Fruit fly (Drosophila melanogaster) whole organism, embryonic: ENCODE measurements around the gene CG7903.

Source experiments
- Ada2b ChIP-seq: fragments of 200-800 bp; sonication (Bioruptor generic); IDR thresholded peaks from 2 replicates; pipeline ENCODE4 v1.3.6; 2022; ENCODE audit warnings: missing biosample characterization, missing genetic modification characterization
- Asciz ChIP-seq: fragments of 200-800 bp; sonication (Bioruptor generic); optimal IDR thresholded peaks from 2 replicates; lab custom pipeline; 2017; ENCODE audit warnings: missing biosample characterization, mild to moderate bottlenecking, missing genetic modification characterization, missing genetic modification reagents
- Bteb2 ChIP-seq: fragments of 200-800 bp; sonication (Bioruptor generic); optimal IDR thresholded peaks from 2 replicates; lab custom pipeline; 2016; ENCODE audit warnings: missing biosample characterization, missing genetic modification characterization
- C15 ChIP-seq: fragments of 200-800 bp; sonication (Bioruptor generic); IDR thresholded peaks from 3 replicates; pipeline ENCODE4 v1.3.6; 2022; ENCODE audit warnings: missing biosample characterization, missing genetic modification characterization
- CG10543 ChIP-seq: fragments of 200-800 bp; sonication (Bioruptor generic); optimal IDR thresholded peaks from 3 replicates; lab custom pipeline; 2017; ENCODE audit warnings: missing biosample characterization, mild to moderate bottlenecking, missing genetic modification characterization, moderate library complexity
- CG11085 ChIP-seq: fragments of 200-800 bp; sonication (Bioruptor generic); IDR thresholded peaks from 2 replicates; pipeline ENCODE4 v1.3.6; 2022; ENCODE audit warnings: missing biosample characterization, missing genetic modification characterization
- CG11247 ChIP-seq: fragments of 200-800 bp; sonication (Bioruptor generic); IDR thresholded peaks from 2 replicates; pipeline ENCODE4 v1.3.6; 2022; ENCODE audit warnings: missing biosample characterization, missing genetic modification characterization
- CG12071 ChIP-seq: fragments of 200-800 bp; sonication (Bioruptor generic); optimal IDR thresholded peaks from 3 replicates; lab custom pipeline; 2018; ENCODE audit warnings: missing biosample characterization, mild to moderate bottlenecking, missing genetic modification characterization
- CG15479 ChIP-seq: fragments of 200-800 bp; sonication (Bioruptor generic); optimal IDR thresholded peaks from 3 replicates; lab custom pipeline; 2019; ENCODE audit warnings: missing biosample characterization, mild to moderate bottlenecking, missing genetic modification characterization, moderate library complexity
- CG1603 ChIP-seq: fragments of 200-800 bp; sonication (Bioruptor generic); optimal IDR thresholded peaks from 2 replicates; lab custom pipeline; 2019; ENCODE audit warnings: missing biosample characterization, mild to moderate bottlenecking, missing genetic modification characterization, moderate library complexity
- CG1647 ChIP-seq: fragments of 200-800 bp; sonication (Bioruptor generic); optimal IDR thresholded peaks from 3 replicates; lab custom pipeline; 2016; ENCODE audit warnings: missing biosample characterization, missing genetic modification characterization
- CG16813 ChIP-seq: fragments of 200-800 bp; sonication (Bioruptor generic); IDR thresholded peaks from 3 replicates; pipeline ENCODE4 v1.3.6; 2022; ENCODE audit warnings: missing biosample characterization, missing genetic modification characterization; ENCODE audit not compliant: partially characterized antibody
- CG17359 ChIP-seq: fragments of 200-800 bp; sonication (Bioruptor generic); optimal IDR thresholded peaks from 3 replicates; lab custom pipeline; 2018; ENCODE audit warnings: missing biosample characterization, mild to moderate bottlenecking, missing genetic modification characterization, moderate library complexity
- CG18011 ChIP-seq: fragments of 200-800 bp; sonication (Bioruptor generic); optimal IDR thresholded peaks from 2 replicates; lab custom pipeline; 2017; ENCODE audit warnings: missing biosample characterization, missing genetic modification characterization, mild to moderate bottlenecking, moderate library complexity, missing genotype
- CG18599 ChIP-seq: fragments of 200-800 bp; sonication (Bioruptor generic); optimal IDR thresholded peaks from 3 replicates; lab custom pipeline; 2017; ENCODE audit warnings: missing biosample characterization, missing genetic modification characterization, mild to moderate bottlenecking, moderate library complexity, missing genetic modification reagents
- CG18764 ChIP-seq: fragments of 200-800 bp; sonication (Bioruptor generic); optimal IDR thresholded peaks from 3 replicates; lab custom pipeline; 2016; ENCODE audit warnings: missing biosample characterization, missing genetic modification characterization
- CG2129 ChIP-seq: fragments of 200-800 bp; sonication (Bioruptor generic); IDR thresholded peaks from 2 replicates; pipeline ENCODE4 v1.3.6; 2022; ENCODE audit warnings: missing biosample characterization, missing genetic modification characterization; ENCODE audit not compliant: partially characterized antibody
- CG30020 ChIP-seq: fragments of 200-800 bp; optimal IDR thresholded peaks from 2 replicates; lab custom pipeline; 2019; ENCODE audit warnings: missing biosample characterization, mild to moderate bottlenecking, missing genetic modification characterization, moderate library complexity
- CG31388 ChIP-seq: fragments of 200-800 bp; sonication (Bioruptor generic); optimal IDR thresholded peaks from 2 replicates; lab custom pipeline; 2016; ENCODE audit warnings: missing biosample characterization, missing genetic modification characterization
- CG32532 ChIP-seq: fragments of 200-800 bp; sonication (Bioruptor generic); IDR thresholded peaks from 2 replicates; pipeline ENCODE4 v1.3.6; 2022; ENCODE audit warnings: missing biosample characterization, missing genetic modification characterization
- CG33557 ChIP-seq: fragments of 200-800 bp; sonication (Bioruptor generic); optimal IDR thresholded peaks from 2 replicates; lab custom pipeline; 2019; ENCODE audit warnings: missing biosample characterization, mild to moderate bottlenecking, missing genetic modification characterization, moderate library complexity
- CG3407 ChIP-seq: fragments of 200-800 bp; sonication (Bioruptor generic); optimal IDR thresholded peaks from 2 replicates; lab custom pipeline; 2018; ENCODE audit warnings: missing biosample characterization, mild to moderate bottlenecking, missing genetic modification characterization
- CG3726 ChIP-seq: fragments of 200-800 bp; sonication (Bioruptor generic); IDR thresholded peaks from 3 replicates; pipeline ENCODE4, ENCODE4 v1.3.6; 2022; ENCODE audit warnings: missing biosample characterization, missing genetic modification characterization
- CG4424 ChIP-seq: fragments of 200-800 bp; sonication (Bioruptor generic); optimal IDR thresholded peaks from 3 replicates; lab custom pipeline; 2016; ENCODE audit warnings: missing biosample characterization, missing genetic modification characterization
- CG6813 ChIP-seq: fragments of 200-800 bp; sonication (Bioruptor generic); optimal IDR thresholded peaks from 2 replicates; lab custom pipeline; 2017; ENCODE audit warnings: missing biosample characterization, missing genetic modification characterization, mild to moderate bottlenecking, moderate library complexity, missing genetic modification reagents
- CG7786 ChIP-seq: fragments of 200-800 bp; sonication (Bioruptor generic); optimal IDR thresholded peaks from 2 replicates; lab custom pipeline; 2016; ENCODE audit warnings: missing biosample characterization, missing genetic modification characterization
- CG8388 ChIP-seq: fragments of 200-800 bp; sonication (Bioruptor generic); optimal IDR thresholded peaks from 2 replicates; lab custom pipeline; 2019; ENCODE audit warnings: missing biosample characterization, mild to moderate bottlenecking, missing genetic modification characterization, moderate library complexity
- CG8478 ChIP-seq: fragments of >200 bp; optimal IDR thresholded peaks from 2 replicates; lab custom pipeline; 2018
- CG8924 ChIP-seq: fragments of 200-800 bp; optimal IDR thresholded peaks from 3 replicates; lab custom pipeline; 2019; ENCODE audit warnings: missing biosample characterization, mild to moderate bottlenecking, missing genetic modification characterization, moderate library complexity
- CG9215 ChIP-seq: fragments of 200-800 bp; sonication (Bioruptor generic); IDR thresholded peaks from 2 replicates; pipeline ENCODE4 v1.3.6; 2022; ENCODE audit warnings: missing biosample characterization, missing genetic modification characterization
- CG9797 ChIP-seq: fragments of 200-800 bp; sonication (Bioruptor generic); optimal IDR thresholded peaks from 3 replicates; lab custom pipeline; 2018; ENCODE audit warnings: missing biosample characterization, mild to moderate bottlenecking, missing genetic modification characterization
- Fer3 ChIP-seq: fragments of 200-800 bp; sonication (Bioruptor generic); optimal IDR thresholded peaks from 2 replicates; lab custom pipeline; 2018; ENCODE audit warnings: missing biosample characterization, mild to moderate bottlenecking, missing genetic modification characterization, moderate library complexity
- HLHmδ ChIP-seq: fragments of 200-800 bp; sonication (Bioruptor generic); optimal IDR thresholded peaks from 2 replicates; lab custom pipeline; 2018; ENCODE audit warnings: missing biosample characterization, mild to moderate bottlenecking, missing genetic modification characterization, moderate library complexity
- Hmx ChIP-seq: fragments of 200-800 bp; sonication (Bioruptor generic); optimal IDR thresholded peaks from 2 replicates; lab custom pipeline; 2016; ENCODE audit warnings: missing biosample characterization, missing genetic modification characterization
- Lim3 ChIP-seq: fragments of 200-800 bp; sonication (Bioruptor generic); IDR thresholded peaks from 2 replicates; pipeline ENCODE4 v1.3.6; 2022; ENCODE audit warnings: missing biosample characterization, missing genetic modification characterization
- Max ChIP-seq: fragments of 200-800 bp; sonication (Bioruptor generic); optimal IDR thresholded peaks from 2 replicates; lab custom pipeline; 2016; ENCODE audit warnings: missing biosample characterization, mild to moderate bottlenecking, missing genetic modification characterization
- Pdp1 ChIP-seq, 2 experiments: fragments of 200-800 bp; sonication (Bioruptor generic); optimal IDR thresholded peaks; 3 replicates each; lab custom pipeline; 2016; ENCODE audit warnings: missing biosample characterization in 2 of 2, missing genetic modification characterization in 2 of 2, mild to moderate bottlenecking in 1 of 2, moderate library complexity in 1 of 2
- Tbp ChIP-seq: fragments of >200 bp; optimal IDR thresholded peaks from 2 replicates; lab custom pipeline; 2018; ENCODE audit warnings: missing biosample characterization, missing genetic modification characterization
- ase ChIP-seq: fragments of 200-800 bp; sonication (Bioruptor generic); IDR thresholded peaks from 3 replicates; pipeline ENCODE4 v1.3.6; 2022; ENCODE audit warnings: missing biosample characterization, missing genetic modification characterization
- corto ChIP-seq: fragments of 200-800 bp; sonication (Bioruptor generic); optimal IDR thresholded peaks from 2 replicates; lab custom pipeline; 2016; ENCODE audit warnings: missing biosample characterization, mild to moderate bottlenecking, missing genetic modification characterization, moderate library complexity
- crp ChIP-seq, 2 experiments: fragments of 200-800 bp; sonication (Bioruptor generic); optimal IDR thresholded peaks; 2 replicates in 1 of 2; 3 replicates in 1 of 2; lab custom pipeline; 2017; ENCODE audit warnings: missing biosample characterization in 2 of 2, missing genetic modification characterization in 2 of 2, mild to moderate bottlenecking in 1 of 2, moderate library complexity in 1 of 2
- eyg ChIP-seq: fragments of 200-800 bp; sonication (Bioruptor generic); optimal IDR thresholded peaks from 3 replicates; lab custom pipeline; 2016; ENCODE audit warnings: missing biosample characterization, missing genetic modification characterization
- lilli ChIP-seq: fragments of 200-800 bp; sonication (Bioruptor generic); optimal IDR thresholded peaks from 3 replicates; lab custom pipeline; 2016; ENCODE audit warnings: missing biosample characterization, missing genetic modification characterization
- pho ChIP-seq: fragments of 200-800 bp; sonication (Bioruptor generic); optimal IDR thresholded peaks from 2 replicates; lab custom pipeline; 2016; ENCODE audit warnings: missing biosample characterization, missing genetic modification characterization
- pita ChIP-seq: fragments of 200-800 bp; sonication (Bioruptor generic); optimal IDR thresholded peaks from 2 replicates; lab custom pipeline; 2017; ENCODE audit warnings: missing biosample characterization, mild to moderate bottlenecking, missing genetic modification characterization
- run ChIP-seq: fragments of 200-800 bp; sonication (Bioruptor generic); optimal IDR thresholded peaks from 3 replicates; lab custom pipeline; 2018; ENCODE audit warnings: missing biosample characterization, mild to moderate bottlenecking, missing genetic modification characterization
- sens ChIP-seq: fragments of 200-800 bp; sonication (Bioruptor generic); peaks from one replicate; lab custom pipeline; 2016; ENCODE audit warnings: missing biosample characterization, missing genetic modification characterization
- seq ChIP-seq: fragments of 200-800 bp; sonication (Bioruptor generic); IDR thresholded peaks from 2 replicates; pipeline ENCODE4 v1.3.6; 2022; ENCODE audit warnings: missing biosample characterization, missing genetic modification characterization
- sisA ChIP-seq: fragments of 200-800 bp; sonication (Bioruptor generic); IDR thresholded peaks from 2 replicates; pipeline ENCODE4 v1.3.6; 2022; ENCODE audit warnings: missing biosample characterization, missing genetic modification characterization
- trem ChIP-seq: fragments of 200-800 bp; optimal IDR thresholded peaks from 3 replicates; lab custom pipeline; 2019; ENCODE audit warnings: missing biosample characterization, mild to moderate bottlenecking, missing genetic modification characterization, moderate library complexity

The CG7903 gene

dm6 chr3R:29997607-29998236 is 2.7 kb upstream of the CG7903 start, which contains the start of the genes CG15525 and CG11504 (continued):
- TF ChIP-seq run (no peak), trem (peak; percentile 85), CG6813 (GFP tag; lab: Kevin White, UChicago) (no peak), CG9215 (GFP tag; lab: Robert Waterston, UW) (peak; percentile 57), eyg (GFP tag; lab: Kevin White, UChicago) (no peak), CG2129 (GFP tag; lab: Robert Waterston, UW) (peak; percentile 78), CG9797 (GFP tag; lab: Kevin White, UChicago) (peak; percentile 69), CG18599 (GFP tag; lab: Kevin White, UChicago) (no peak), Lim3 (GFP tag; lab: Robert Waterston, UW) (no peak), corto (GFP tag; lab: Kevin White, UChicago) (no peak), Fer3 (no peak), CG16813 (GFP tag; lab: Robert Waterston, UW) (peak; percentile 91), pita (GFP tag; lab: Kevin White, UChicago) (no peak), pho (GFP tag; lab: Kevin White, UChicago) (peak; percentile 49), CG7786 (GFP tag; lab: Kevin White, UChicago) (peak; percentile 37), CG8924 (tag; lab: Kevin White, UChicago) (peak; percentile 57), CG3407 (GFP tag; lab: Kevin White, UChicago) (no peak), CG8388 (GFP tag; lab: Kevin White, UChicago) (no peak), CG3726 (GFP tag; lab: Robert Waterston, UW) (no peak), CG11247 (GFP tag; lab: Robert Waterston, UW) (no peak), CG17359 (tag; lab: Kevin White, UChicago) (peak; percentile 45), CG31388 (GFP tag; lab: Kevin White, UChicago) (no peak), HLHmδ (no peak), CG1603 (tag; lab: Kevin White, UChicago) (peak; percentile 64), C15 (GFP tag; lab: Robert Waterston, UW) (no peak), CG11085 (GFP tag; lab: Robert Waterston, UW) (0 out of 2 replicates have a peak, but pooled peaks have one; percentile 9), CG1647 (GFP tag; lab: Kevin White, UChicago) (no peak), CG4424 (GFP tag; lab: Kevin White, UChicago) (peak; percentile 53), Bteb2 (GFP tag; lab: Kevin White, UChicago) (peak; percentile 33), sens (peak; percentile 96), Hmx (GFP tag; lab: Kevin White, UChicago) (no peak), lilli (GFP tag; lab: Kevin White, UChicago) (peak; percentile 68), Max (peak; percentile 49), ase (GFP tag; lab: Robert Waterston, UW) (peak; percentile 43; the same call in 1 of the 3 replicates), Pdp1 (GFP tag; optimal IDR thresholded peaks at IDR 0.05; lab: Kevin White, UChicago) (peak; percentile 61 to 77), CG12071 (no peak), Tbp (GFP tag; lab: Kevin White, UChicago) (no peak), crp (GFP tag; optimal IDR thresholded peaks at IDR 0.05; lab: Kevin White, UChicago) (peak in 1 of 2 experiments; percentile 33), sisA (peak; percentile 80), CG15479 (GFP tag; lab: Kevin White, UChicago) (peak; percentile 79), CG33557 (GFP tag; lab: Kevin White, UChicago) (no peak), CG10543 (no peak), CG18011 (no peak), Ada2b (GFP tag; lab: Robert Waterston, UW) (peak; percentile 36; the same call in 1 of the 2 replicates), CG8478 (lab: Kevin White, UChicago) (no peak), CG18764 (peak; percentile 19), CG32532 (GFP tag; lab: Robert Waterston, UW) (peak; percentile 54; the same call in 1 of the 2 replicates), seq (GFP tag; lab: Robert Waterston, UW) (peak; percentile 36; the same call in 1 of the 2 replicates), Asciz (GFP tag; lab: Kevin White, UChicago) (no peak), CG30020 (tag; lab: Kevin White, UChicago) (peak; percentile 58)
